Fruit fly (Drosophila melanogaster) whole organism, embryonic: ENCODE results near the gene Ugt37D1.

Experiments used
- Bgb ChIP-seq: fragments of 200-800 bp; sonication (Bioruptor generic); IDR thresholded peaks from 2 replicates; pipeline ENCODE4 v1.3.6; 2022; ENCODE audit warnings: missing biosample characterization, missing genetic modification characterization; ENCODE audit not compliant: partially characterized antibody
- Bteb2 ChIP-seq: fragments of 200-800 bp; sonication (Bioruptor generic); optimal IDR thresholded peaks from 2 replicates; lab custom pipeline; 2016; ENCODE audit warnings: missing biosample characterization, missing genetic modification characterization
- CG12236 ChIP-seq: fragments of 200-800 bp; sonication (Bioruptor generic); optimal IDR thresholded peaks from 2 replicates; lab custom pipeline; 2016; ENCODE audit warnings: missing biosample characterization, missing genetic modification characterization
- CG12744 ChIP-seq: fragments of 200-800 bp; sonication (Bioruptor generic); optimal IDR thresholded peaks from 2 replicates; lab custom pipeline; 2016; ENCODE audit warnings: missing biosample characterization, missing genetic modification characterization
- CG13624 ChIP-seq: fragments of 200-800 bp; sonication (Bioruptor generic); optimal IDR thresholded peaks from 2 replicates; lab custom pipeline; 2016; ENCODE audit warnings: missing biosample characterization, missing genetic modification characterization
- CG15696 ChIP-seq: fragments of 200-800 bp; sonication (Bioruptor generic); optimal IDR thresholded peaks from 2 replicates; lab custom pipeline; 2019; ENCODE audit warnings: missing biosample characterization, mild to moderate bottlenecking, missing genetic modification characterization, moderate library complexity
- CG16863 ChIP-seq: fragments of 200-800 bp; sonication (Bioruptor generic); optimal IDR thresholded peaks from 3 replicates; lab custom pipeline; 2016; ENCODE audit warnings: missing biosample characterization, missing genetic modification characterization
- CG17385 ChIP-seq: fragments of 200-800 bp; sonication (Bioruptor generic); optimal IDR thresholded peaks from 3 replicates; lab custom pipeline; 2018; ENCODE audit warnings: missing biosample characterization, mild to moderate bottlenecking, missing genetic modification characterization
- CG17912 ChIP-seq: fragments of 200-800 bp; sonication (Bioruptor generic); optimal IDR thresholded peaks from 2 replicates; lab custom pipeline; 2018; ENCODE audit warnings: missing biosample characterization, mild to moderate bottlenecking, missing genetic modification characterization
- CG1792 ChIP-seq: fragments of 200-800 bp; sonication (Bioruptor generic); optimal IDR thresholded peaks from 2 replicates; lab custom pipeline; 2016; ENCODE audit warnings: missing biosample characterization, missing genetic modification characterization
- CG18619 ChIP-seq: fragments of 200-800 bp; sonication (Bioruptor generic); optimal IDR thresholded peaks from 3 replicates; lab custom pipeline; 2017; ENCODE audit warnings: missing biosample characterization, mild to moderate bottlenecking, missing genetic modification characterization
- CG2120 ChIP-seq: fragments of 200-800 bp; sonication (Bioruptor generic); optimal IDR thresholded peaks from 3 replicates; lab custom pipeline; 2016; ENCODE audit warnings: missing biosample characterization, missing genetic modification characterization
- CG2199 ChIP-seq: fragments of 200-800 bp; sonication (Bioruptor generic); IDR thresholded peaks from 3 replicates; pipeline ENCODE4 v1.3.6; 2022; ENCODE audit warnings: missing biosample characterization, missing genetic modification characterization
- CG3065 ChIP-seq: fragments of 200-800 bp; sonication (Bioruptor generic); optimal IDR thresholded peaks from 2 replicates; lab custom pipeline; 2016; ENCODE audit warnings: missing biosample characterization, missing genetic modification characterization
- CG31365 ChIP-seq: fragments of 200-800 bp; sonication (Bioruptor generic); optimal IDR thresholded peaks from 2 replicates; lab custom pipeline; 2018; ENCODE audit warnings: missing biosample characterization, mild to moderate bottlenecking, missing genetic modification characterization
- CG33213 ChIP-seq: fragments of 200-800 bp; sonication (Bioruptor generic); optimal IDR thresholded peaks from 3 replicates; lab custom pipeline; 2016; ENCODE audit warnings: missing biosample characterization, missing genetic modification characterization
- CG33557 ChIP-seq: fragments of 200-800 bp; sonication (Bioruptor generic); optimal IDR thresholded peaks from 2 replicates; lab custom pipeline; 2019; ENCODE audit warnings: missing biosample characterization, mild to moderate bottlenecking, missing genetic modification characterization, moderate library complexity
- CG4730 ChIP-seq: fragments of 200-800 bp; sonication (Bioruptor generic); IDR thresholded peaks from 2 replicates; pipeline ENCODE4 v1.3.6; 2022; ENCODE audit warnings: missing biosample characterization, missing genetic modification characterization
- CG6272 ChIP-seq: fragments of 200-800 bp; sonication (Bioruptor generic); IDR thresholded peaks from 2 replicates; pipeline ENCODE4 v1.3.6; 2022; ENCODE audit warnings: missing biosample characterization, missing genetic modification characterization
- CG6765 ChIP-seq: fragments of 200-800 bp; sonication (Bioruptor generic); optimal IDR thresholded peaks from 3 replicates; lab custom pipeline; 2017; ENCODE audit warnings: missing biosample characterization, mild to moderate bottlenecking, missing genetic modification characterization
- CG7271 ChIP-seq: fragments of 200-800 bp; sonication (Bioruptor generic); optimal IDR thresholded peaks from 2 replicates; lab custom pipeline; 2018; ENCODE audit warnings: missing biosample characterization, mild to moderate bottlenecking, missing genetic modification characterization, moderate library complexity
- CG7786 ChIP-seq: fragments of 200-800 bp; sonication (Bioruptor generic); optimal IDR thresholded peaks from 2 replicates; lab custom pipeline; 2016; ENCODE audit warnings: missing biosample characterization, missing genetic modification characterization
- CG8089 ChIP-seq: fragments of 200-800 bp; sonication (Bioruptor generic); optimal IDR thresholded peaks from 3 replicates; lab custom pipeline; 2016; ENCODE audit warnings: missing biosample characterization, missing genetic modification characterization
- CG8388 ChIP-seq: fragments of 200-800 bp; sonication (Bioruptor generic); optimal IDR thresholded peaks from 2 replicates; lab custom pipeline; 2019; ENCODE audit warnings: missing biosample characterization, mild to moderate bottlenecking, missing genetic modification characterization, moderate library complexity
- CG9215 ChIP-seq: fragments of 200-800 bp; sonication (Bioruptor generic); IDR thresholded peaks from 2 replicates; pipeline ENCODE4 v1.3.6; 2022; ENCODE audit warnings: missing biosample characterization, missing genetic modification characterization
- CoRest ChIP-seq: fragments of 200-800 bp; sonication (Bioruptor generic); optimal IDR thresholded peaks from 3 replicates; lab custom pipeline; 2018; ENCODE audit warnings: missing biosample characterization, mild to moderate bottlenecking, missing genetic modification characterization, moderate library complexity
- Dad ChIP-seq: fragments of 200-800 bp; sonication (Bioruptor generic); optimal IDR thresholded peaks from 3 replicates; lab custom pipeline; 2016; ENCODE audit warnings: missing biosample characterization, missing genetic modification characterization
- Hey ChIP-seq: fragments of 200-800 bp; sonication (Bioruptor generic); optimal IDR thresholded peaks from 3 replicates; lab custom pipeline; 2018; ENCODE audit warnings: missing biosample characterization, mild to moderate bottlenecking, missing genetic modification characterization
- Hr3 ChIP-seq: fragments of 200-800 bp; sonication (Bioruptor generic); optimal IDR thresholded peaks from 3 replicates; lab custom pipeline; 2016; ENCODE audit warnings: missing biosample characterization, missing genetic modification characterization
- amos ChIP-seq: fragments of 200-800 bp; sonication (Bioruptor generic); IDR thresholded peaks from 2 replicates; pipeline ENCODE4 v1.3.6; 2022; ENCODE audit warnings: missing biosample characterization, missing genetic modification characterization; ENCODE audit not compliant: partially characterized antibody
- ap ChIP-seq: fragments of 200-800 bp; sonication (Bioruptor generic); IDR thresholded peaks from 2 replicates; pipeline ENCODE4 v1.3.6; 2022; ENCODE audit warnings: missing biosample characterization, missing genetic modification characterization
- cato ChIP-seq: fragments of 200-800 bp; sonication (Bioruptor generic); optimal IDR thresholded peaks from 2 replicates; lab custom pipeline; 2016; ENCODE audit warnings: missing biosample characterization, missing genetic modification characterization, borderline replicate concordance
- caup ChIP-seq: fragments of 200-800 bp; sonication (Bioruptor generic); optimal IDR thresholded peaks from 3 replicates; lab custom pipeline; 2017; ENCODE audit warnings: missing biosample characterization, mild to moderate bottlenecking, missing genetic modification characterization, moderate library complexity; ENCODE audit not compliant: severe bottlenecking
- cg ChIP-seq: fragments of 200-800 bp; sonication (Bioruptor generic); optimal IDR thresholded peaks from 3 replicates; lab custom pipeline; 2019; ENCODE audit warnings: missing biosample characterization, mild to moderate bottlenecking, missing genetic modification characterization, moderate library complexity
- crp ChIP-seq, 2 experiments: fragments of 200-800 bp; sonication (Bioruptor generic); optimal IDR thresholded peaks; 2 replicates in 1 of 2; 3 replicates in 1 of 2; lab custom pipeline; 2017; ENCODE audit warnings: missing biosample characterization in 2 of 2, missing genetic modification characterization in 2 of 2, mild to moderate bottlenecking in 1 of 2, moderate library complexity in 1 of 2
- da ChIP-seq: fragments of 200-800 bp; sonication (Bioruptor generic); optimal IDR thresholded peaks from 2 replicates; lab custom pipeline; 2016; ENCODE audit warnings: missing biosample characterization, missing genetic modification characterization
- dimm ChIP-seq: fragments of 200-800 bp; sonication (Bioruptor generic); IDR thresholded peaks from 2 replicates; pipeline ENCODE4 v1.3.6; 2022; ENCODE audit warnings: missing biosample characterization, missing genetic modification characterization
- fru ChIP-seq: fragments of >200 bp; optimal IDR thresholded peaks from 2 replicates; lab custom pipeline; 2017
- ftz-f1 ChIP-seq: fragments of 200-800 bp; sonication (Bioruptor generic); optimal IDR thresholded peaks from 2 replicates; lab custom pipeline; 2016; ENCODE audit warnings: missing biosample characterization, missing genetic modification characterization
- gce ChIP-seq: fragments of 200-800 bp; sonication (Bioruptor generic); IDR thresholded peaks from 3 replicates; pipeline ENCODE4 v1.3.6; 2022; ENCODE audit warnings: missing biosample characterization, missing genetic modification characterization
- gcm ChIP-seq: fragments of 200-800 bp; sonication (Bioruptor generic); optimal IDR thresholded peaks from 2 replicates; lab custom pipeline; 2019; ENCODE audit warnings: missing biosample characterization, mild to moderate bottlenecking, missing genetic modification characterization, moderate library complexity
- lmd ChIP-seq: fragments of 200-800 bp; sonication (Bioruptor generic); IDR thresholded peaks from 2 replicates; pipeline ENCODE4 v1.3.6; 2022; ENCODE audit warnings: missing biosample characterization, missing genetic modification characterization
- lov ChIP-seq, 2 experiments: fragments of 200-800 bp in 1 of 2; fragments of >200 bp in 1 of 2; sonication (Bioruptor generic) in 1 of 2; IDR thresholded peaks in 1 of 2; optimal IDR thresholded peaks in 1 of 2; 2 replicates in 1 of 2; 3 replicates in 1 of 2; pipeline versions ENCODE4 v1.3.6 to Lab custom; 2017 to 2022; ENCODE audit warnings: missing biosample characterization in 1 of 2, missing genetic modification characterization in 1 of 2
- row ChIP-seq: fragments of 200-800 bp; sonication (Bioruptor generic); IDR thresholded peaks from 3 replicates; pipeline ENCODE4 v1.3.6; 2022; ENCODE audit warnings: missing biosample characterization, missing genetic modification characterization
- scrt ChIP-seq: fragments of 200-800 bp; sonication (Bioruptor generic); optimal IDR thresholded peaks from 2 replicates; lab custom pipeline; 2018; ENCODE audit warnings: missing biosample characterization, mild to moderate bottlenecking, missing genetic modification characterization, moderate library complexity
- vnd ChIP-seq: fragments of 200-800 bp; sonication (Bioruptor generic); IDR thresholded peaks from 3 replicates; pipeline ENCODE4 v1.3.6; 2022; ENCODE audit warnings: missing biosample characterization, missing genetic modification characterization; ENCODE audit not compliant: partially characterized antibody
- zen ChIP-seq: fragments of 200-800 bp; sonication (Bioruptor generic); optimal IDR thresholded peaks from 3 replicates; lab custom pipeline; 2018; ENCODE audit warnings: missing biosample characterization, mild to moderate bottlenecking, missing genetic modification characterization, moderate library complexity

The Ugt37D1 gene

DNA sequence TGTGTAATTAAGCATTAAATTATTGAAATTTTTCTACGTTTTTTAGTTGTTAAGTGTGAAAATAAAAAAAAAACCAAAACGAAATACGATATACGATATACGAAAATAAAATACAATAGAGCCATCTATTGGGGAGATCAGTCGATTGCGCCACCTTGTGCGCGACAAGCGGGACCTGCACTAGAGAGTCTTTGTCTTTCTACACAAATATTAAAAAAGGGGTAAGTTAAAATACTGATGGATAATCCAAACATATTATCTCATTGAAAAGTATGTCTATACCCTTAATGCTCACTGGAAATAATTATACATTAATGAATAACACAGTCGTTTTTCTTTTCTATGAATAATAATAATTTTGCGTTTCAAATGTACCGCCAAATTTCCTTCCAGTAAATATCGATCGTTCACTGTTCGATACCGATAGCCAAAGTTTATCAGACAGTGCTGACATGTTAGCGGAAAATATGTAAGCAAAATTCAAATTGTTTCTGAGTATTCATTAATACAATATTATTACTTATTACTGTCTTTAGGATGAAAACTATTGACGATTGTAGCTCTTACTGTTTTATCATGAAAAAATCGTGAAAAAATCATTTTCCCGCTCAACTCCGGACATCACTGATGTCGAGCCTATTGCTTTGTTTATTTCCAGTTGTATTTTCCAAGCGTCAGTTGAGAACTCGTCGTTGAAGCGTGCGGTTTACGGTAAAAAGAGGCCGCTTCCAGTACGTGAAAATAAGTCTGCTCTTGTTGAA lies 17.3 kb downstream of the Ugt37D1 start, which contains the start of gene mdy (continued):
- 0 out of 3 replicates have a peak, but pooled peaks have one; percentile 33 for TF ChIP-seq vnd
- TF ChIP-seq CG33557 (GFP tag; lab: Kevin White, UChicago), result peak; percentile 45
- peak; percentile 13 for TF ChIP-seq CG12744 (GFP tag; lab: Kevin White, UChicago)
- no peak for TF ChIP-seq Hey (tag; lab: Kevin White, UChicago)
- peak; percentile 40; the same call in 1 of the 2 replicates for TF ChIP-seq lmd (GFP tag; lab: Robert Waterston, UW)
- no peak for TF ChIP-seq lov (optimal IDR thresholded peaks at IDR 0.05; lab: Kevin White, UChicago)
- 0 out of 3 replicates have a peak, but pooled peaks have one; percentile 56 for TF ChIP-seq lov (GFP tag; IDR thresholded peaks at IDR 0.05; lab: Robert Waterston, UW)
- TF ChIP-seq CG2120, result peak; percentile 81
- no peak for TF ChIP-seq CG17385 (GFP tag; lab: Kevin White, UChicago)
- TF ChIP-seq CG1792 (GFP tag; lab: Kevin White, UChicago), result peak; percentile 17
- peak; percentile 29; the same call in 1 of the 3 replicates for TF ChIP-seq gce
- 0 out of 3 replicates have a peak, but pooled peaks have one; percentile 61 for TF ChIP-seq CG2199 (GFP tag; lab: Robert Waterston, UW)
- peak; percentile 47 for TF ChIP-seq Bteb2 (GFP tag; lab: Kevin White, UChicago)
- no peak for TF ChIP-seq CG17912 (GFP tag; lab: Kevin White, UChicago)
- 0 out of 2 replicates have a peak, but pooled peaks have one; percentile 27 for TF ChIP-seq ap
- no peak for TF ChIP-seq CG8089 (GFP tag; lab: Kevin White, UChicago)
- TF ChIP-seq CG9215 (GFP tag; lab: Robert Waterston, UW), result no peak
- TF ChIP-seq gcm (GFP tag; lab: Kevin White, UChicago), result peak; percentile 14
- TF ChIP-seq crp (GFP tag; optimal IDR thresholded peaks at IDR 0.05; lab: Kevin White, UChicago), result no peak
- no peak for TF ChIP-seq amos (GFP tag; lab: Robert Waterston, UW)
- peak; percentile 75 for TF ChIP-seq CoRest
- TF ChIP-seq CG18619, result peak; percentile 34
- peak; percentile 30 for TF ChIP-seq CG6765 (GFP tag; lab: Kevin White, UChicago)
- TF ChIP-seq ftz-f1, result no peak
- no peak for TF ChIP-seq fru
- TF ChIP-seq CG33213, result peak; percentile 29
- peak; percentile 21; the same call in 1 of the 2 replicates for TF ChIP-seq Bgb
- TF ChIP-seq cg, result no peak
- TF ChIP-seq CG15696 (tag; lab: Kevin White, UChicago), result peak; percentile 15
- TF ChIP-seq CG3065, result peak; percentile 4
- no peak for TF ChIP-seq cato (GFP tag; lab: Kevin White, UChicago)
- peak; percentile 30; the same call in 1 of the 2 replicates for TF ChIP-seq CG4730
- peak; percentile 30; the same call in 1 of the 2 replicates for TF ChIP-seq CG6272 (GFP tag; lab: Robert Waterston, UW)
- peak; percentile 42 for TF ChIP-seq Hr3
- no peak for TF ChIP-seq scrt (GFP tag; lab: Kevin White, UChicago)
- no peak for TF ChIP-seq CG7271 (tag; lab: Kevin White, UChicago)
- no peak for TF ChIP-seq Dad
- TF ChIP-seq dimm (GFP tag; lab: Robert Waterston, UW), result no peak
- TF ChIP-seq CG16863 (GFP tag; lab: Kevin White, UChicago), result peak; percentile 55
- peak; percentile 89 for TF ChIP-seq row (GFP tag; lab: Robert Waterston, UW)
- no peak for TF ChIP-seq CG12236
- TF ChIP-seq zen (tag; lab: Kevin White, UChicago), result peak; percentile 58
- no peak for TF ChIP-seq da (GFP tag; lab: Kevin White, UChicago)
- peak; percentile 52 for TF ChIP-seq CG8388 (GFP tag; lab: Kevin White, UChicago)
- TF ChIP-seq CG7786, result peak; percentile 46
- no peak for TF ChIP-seq CG13624
- TF ChIP-seq caup (GFP tag; lab: Kevin White, UChicago), result peak; percentile 42
- TF ChIP-seq CG31365 (tag; lab: Kevin White, UChicago), result no peak
